Fruit fly (Drosophila melanogaster): ENCODE data around the gene Ilp8.

The Ilp8 gene

dm6 chr3L:17050661-17051452 lies 19.0 kb upstream of the Ilp8 start (continued):
- TF ChIP-seq dpn (GFP tag; optimal IDR thresholded peaks at IDR 0.05) (no peak), Dp (GFP tag; optimal IDR thresholded peaks at IDR 0.05) (peak; percentile 84), Optix (GFP tag; IDR thresholded peaks at IDR 0.05) (no peak), CG4820 (GFP tag; optimal IDR thresholded peaks at IDR 0.05) (no peak), pan (optimal IDR thresholded peaks at IDR 0.05) (no peak), pan (GFP tag; optimal IDR thresholded peaks at IDR 0.05 in 1 of 2, IDR thresholded peaks at IDR 0.05 in 1 of 2) (no peak), CG9609 (GFP tag; optimal IDR thresholded peaks at IDR 0.05) (no peak), Rfx (GFP tag; IDR thresholded peaks at IDR 0.05) (peak; percentile 37; the same call in 1 of the 2 replicates), Hr51 (GFP tag; optimal IDR thresholded peaks at IDR 0.05) (no peak), CG32532 (GFP tag; IDR thresholded peaks at IDR 0.05) (no peak), C15 (GFP tag; IDR thresholded peaks at IDR 0.05) (no peak), slbo (GFP tag; IDR thresholded peaks at IDR 0.05) (0 out of 2 replicates have a peak, but pooled peaks have one; percentile 5), Spps (tag; optimal IDR thresholded peaks at IDR 0.05) (no peak), D19A (tag; optimal IDR thresholded peaks at IDR 0.05) (no peak), Six4 (GFP tag; optimal IDR thresholded peaks at IDR 0.05) (no peak), HHEX (GFP tag; optimal IDR thresholded peaks at IDR 0.05) (no peak), CG12744 (GFP tag; optimal IDR thresholded peaks at IDR 0.05) (no peak), Atf6 (GFP tag; IDR thresholded peaks at IDR 0.05) (no peak), E2f1 (GFP tag; IDR thresholded peaks at IDR 0.05) (no peak), pros (GFP tag; optimal IDR thresholded peaks at IDR 0.05) (no peak), chm (GFP tag; IDR thresholded peaks at IDR 0.05) (no peak), bbx (GFP tag; IDR thresholded peaks at IDR 0.05; ENCODE audit: partially characterized antibody) (peak; percentile 31; the same call in 1 of the 2 replicates), CG4328 (GFP tag; optimal IDR thresholded peaks at IDR 0.05) (no peak), CG11695 (GFP tag; IDR thresholded peaks at IDR 0.05) (no peak), CG10147 (GFP tag; optimal IDR thresholded peaks at IDR 0.05) (no peak), Lhr (GFP tag; optimal IDR thresholded peaks at IDR 0.05) (peak; percentile 12), Abd-B (GFP tag; optimal IDR thresholded peaks at IDR 0.05) (no peak), Drgx (GFP tag; IDR thresholded peaks at IDR 0.05) (no peak), Dfd (GFP tag; optimal IDR thresholded peaks at IDR 0.05) (no peak), CG4617 (GFP tag; optimal IDR thresholded peaks at IDR 0.05; ENCODE audit: borderline replicate concordance) (peak; percentile 70), repo (GFP tag; optimal IDR thresholded peaks at IDR 0.05) (peak; percentile 26), CG9876 (GFP tag; optimal IDR thresholded peaks at IDR 0.05) (no peak), CG6813 (GFP tag; optimal IDR thresholded peaks at IDR 0.05) (no peak), Pdp1 (GFP tag; optimal IDR thresholded peaks at IDR 0.05) (peak in 1 of 2 experiments; percentile 40), CG3726 (GFP tag; IDR thresholded peaks at IDR 0.05) (no peak), sd (tag; optimal IDR thresholded peaks at IDR 0.05) (no peak), Vsx1 (GFP tag; optimal IDR thresholded peaks at IDR 0.05) (no peak), fu2 (GFP tag; optimal IDR thresholded peaks at IDR 0.05) (no peak), kah (GFP tag; optimal IDR thresholded peaks at IDR 0.05) (no peak), CG10274 (GFP tag; optimal IDR thresholded peaks at IDR 0.05) (no peak), ATbp (GFP tag; optimal IDR thresholded peaks at IDR 0.05) (no peak), jumu (GFP tag; optimal IDR thresholded peaks at IDR 0.05) (no peak), nom (GFP tag; optimal IDR thresholded peaks at IDR 0.05) (no peak), crp (GFP tag; optimal IDR thresholded peaks at IDR 0.05) (no peak), lov (optimal IDR thresholded peaks at IDR 0.05) (no peak), lov (GFP tag; IDR thresholded peaks at IDR 0.05) (no peak), gcm (GFP tag; optimal IDR thresholded peaks at IDR 0.05) (no peak), Aef1 (GFP tag; IDR thresholded peaks at IDR 0.05) (peak; percentile 87), oc (tag; optimal IDR thresholded peaks at IDR 0.05) (no peak)
